Fruit fly (Drosophila melanogaster) whole organism, embryonic: Measurements from ENCODE around the gene peb.

Experiments
- CG10147 ChIP-seq: fragments of 200-800 bp; sonication (Bioruptor generic); optimal IDR thresholded peaks from 2 replicates; lab custom pipeline; 2019; ENCODE audit warnings: missing biosample characterization, mild to moderate bottlenecking, missing genetic modification characterization, moderate library complexity
- CG11504 ChIP-seq: fragments of 200-800 bp; sonication (Bioruptor generic); optimal IDR thresholded peaks from 3 replicates; lab custom pipeline; 2019; ENCODE audit warnings: missing biosample characterization, mild to moderate bottlenecking, missing genetic modification characterization, moderate library complexity
- CG12391 ChIP-seq: fragments of 200-800 bp; sonication (Bioruptor generic); optimal IDR thresholded peaks from 3 replicates; lab custom pipeline; 2018; ENCODE audit warnings: missing biosample characterization, mild to moderate bottlenecking, missing genetic modification characterization, moderate library complexity
- CG13624 ChIP-seq: fragments of 200-800 bp; sonication (Bioruptor generic); optimal IDR thresholded peaks from 2 replicates; lab custom pipeline; 2016; ENCODE audit warnings: missing biosample characterization, missing genetic modification characterization
- CG13775 ChIP-seq: fragments of 200-800 bp; sonication (Bioruptor generic); optimal IDR thresholded peaks from 3 replicates; lab custom pipeline; 2017; ENCODE audit warnings: missing biosample characterization, mild to moderate bottlenecking, missing genetic modification characterization
- CG17361 ChIP-seq: fragments of 200-800 bp; sonication (Bioruptor generic); IDR thresholded peaks from 3 replicates; pipeline ENCODE4 v1.3.6; 2022; ENCODE audit warnings: missing biosample characterization, missing genetic modification characterization
- CG17385 ChIP-seq: fragments of 200-800 bp; sonication (Bioruptor generic); optimal IDR thresholded peaks from 3 replicates; lab custom pipeline; 2018; ENCODE audit warnings: missing biosample characterization, mild to moderate bottlenecking, missing genetic modification characterization
- CG2129 ChIP-seq: fragments of 200-800 bp; sonication (Bioruptor generic); IDR thresholded peaks from 2 replicates; pipeline ENCODE4 v1.3.6; 2022; ENCODE audit warnings: missing biosample characterization, missing genetic modification characterization; ENCODE audit not compliant: partially characterized antibody
- CG2202 ChIP-seq: fragments of 200-800 bp; sonication (Bioruptor generic); optimal IDR thresholded peaks from 2 replicates; lab custom pipeline; 2018; ENCODE audit warnings: missing biosample characterization, mild to moderate bottlenecking, missing genetic modification characterization
- CG30431 ChIP-seq: fragments of 200-800 bp; sonication (Bioruptor generic); optimal IDR thresholded peaks from 2 replicates; lab custom pipeline; 2017; ENCODE audit warnings: missing biosample characterization, missing genetic modification characterization
- CG31441 ChIP-seq: fragments of 200-800 bp; sonication (Bioruptor generic); IDR thresholded peaks from 2 replicates; pipeline ENCODE4 v1.3.6; 2022; ENCODE audit warnings: missing biosample characterization, missing genetic modification characterization
- CG3163 ChIP-seq: fragments of 200-800 bp; sonication (Bioruptor generic); optimal IDR thresholded peaks from 3 replicates; lab custom pipeline; 2016; ENCODE audit warnings: missing biosample characterization, missing genetic modification characterization
- CG3281 ChIP-seq: fragments of 200-800 bp; sonication (Bioruptor generic); optimal IDR thresholded peaks from 3 replicates; lab custom pipeline; 2017; ENCODE audit warnings: missing biosample characterization, mild to moderate bottlenecking, missing genetic modification characterization
- CG33213 ChIP-seq: fragments of 200-800 bp; sonication (Bioruptor generic); optimal IDR thresholded peaks from 3 replicates; lab custom pipeline; 2016; ENCODE audit warnings: missing biosample characterization, missing genetic modification characterization
- CG3407 ChIP-seq: fragments of 200-800 bp; sonication (Bioruptor generic); optimal IDR thresholded peaks from 2 replicates; lab custom pipeline; 2018; ENCODE audit warnings: missing biosample characterization, mild to moderate bottlenecking, missing genetic modification characterization
- CG5180 ChIP-seq: fragments of 200-800 bp; sonication (Bioruptor generic); optimal IDR thresholded peaks from 3 replicates; lab custom pipeline; 2017; ENCODE audit warnings: missing biosample characterization, missing genetic modification characterization, mild to moderate bottlenecking, moderate library complexity, missing genetic modification reagents
- CG5953 ChIP-seq: fragments of 200-800 bp; sonication (Bioruptor generic); IDR thresholded peaks from 2 replicates; pipeline ENCODE4 v1.3.6; 2022; ENCODE audit warnings: missing biosample characterization, missing genetic modification characterization
- CG6654 ChIP-seq: fragments of 200-800 bp; sonication (Bioruptor generic); optimal IDR thresholded peaks from 2 replicates; lab custom pipeline; 2017; ENCODE audit warnings: missing biosample characterization, mild to moderate bottlenecking, missing genetic modification characterization
- CG7271 ChIP-seq: fragments of 200-800 bp; sonication (Bioruptor generic); optimal IDR thresholded peaks from 2 replicates; lab custom pipeline; 2018; ENCODE audit warnings: missing biosample characterization, mild to moderate bottlenecking, missing genetic modification characterization, moderate library complexity
- CG7928 ChIP-seq: fragments of 200-800 bp; sonication (Bioruptor generic); optimal IDR thresholded peaks from 2 replicates; lab custom pipeline; 2017; ENCODE audit warnings: missing biosample characterization, mild to moderate bottlenecking, missing genetic modification characterization
- CG8359 ChIP-seq: fragments of 200-800 bp; sonication (Bioruptor generic); optimal IDR thresholded peaks from 2 replicates; lab custom pipeline; 2017; ENCODE audit warnings: missing biosample characterization, mild to moderate bottlenecking, missing genetic modification characterization, borderline replicate concordance
- Dref ChIP-seq: fragments of 200-800 bp; sonication (Bioruptor generic); IDR thresholded peaks from 2 replicates; pipeline ENCODE4 v1.3.6; 2022; ENCODE audit warnings: missing biosample characterization, missing genetic modification characterization
- ERR ChIP-seq: fragments of 200-800 bp; sonication (Bioruptor generic); optimal IDR thresholded peaks from 2 replicates; lab custom pipeline; 2016; ENCODE audit warnings: missing biosample characterization, missing genetic modification characterization
- Eip74EF ChIP-seq, 2 experiments: fragments of 200-800 bp in 1 of 2; fragments of >200 bp in 1 of 2; sonication (Bioruptor generic) in 1 of 2; optimal IDR thresholded peaks; 2 replicates each; lab custom pipeline; 2017 to 2019; ENCODE audit warnings: missing biosample characterization in 2 of 2, missing genetic modification characterization in 2 of 2, mild to moderate bottlenecking in 1 of 2, moderate library complexity in 1 of 2
- Elba2 ChIP-seq: fragments of 200-800 bp; sonication (Bioruptor generic); optimal IDR thresholded peaks from 3 replicates; lab custom pipeline; 2016; ENCODE audit warnings: missing biosample characterization, missing genetic modification characterization
- HHEX ChIP-seq: fragments of 200-800 bp; sonication (Bioruptor generic); optimal IDR thresholded peaks from 3 replicates; lab custom pipeline; 2017; ENCODE audit warnings: missing biosample characterization, mild to moderate bottlenecking, missing genetic modification characterization, missing genetic modification reagents
- HLH3B ChIP-seq: fragments of 200-800 bp; sonication (Bioruptor generic); IDR thresholded peaks from 2 replicates; pipeline ENCODE4 v1.3.6; 2022; ENCODE audit warnings: missing biosample characterization, missing genetic modification characterization
- Hmx ChIP-seq: fragments of 200-800 bp; sonication (Bioruptor generic); optimal IDR thresholded peaks from 2 replicates; lab custom pipeline; 2016; ENCODE audit warnings: missing biosample characterization, missing genetic modification characterization
- Hr51 ChIP-seq, 2 experiments: fragments of 200-800 bp; sonication (Bioruptor generic); optimal IDR thresholded peaks; 2 replicates in 1 of 2; 3 replicates in 1 of 2; lab custom pipeline; 2016 to 2018; ENCODE audit warnings: missing biosample characterization in 2 of 2, missing genetic modification characterization in 2 of 2, mild to moderate bottlenecking in 1 of 2, moderate library complexity in 1 of 2
- Hsf ChIP-seq: fragments of 200-800 bp; sonication (Bioruptor generic); optimal IDR thresholded peaks from 3 replicates; lab custom pipeline; 2016; ENCODE audit warnings: missing biosample characterization, missing genetic modification characterization
- MTF-1 ChIP-seq: fragments of 200-800 bp; sonication (Bioruptor generic); optimal IDR thresholded peaks from 2 replicates; lab custom pipeline; 2018; ENCODE audit warnings: missing biosample characterization, mild to moderate bottlenecking, missing genetic modification characterization, borderline replicate concordance
- Myb ChIP-seq: fragments of 200-800 bp; sonication (Bioruptor generic); optimal IDR thresholded peaks from 2 replicates; lab custom pipeline; 2016; ENCODE audit warnings: missing biosample characterization, missing genetic modification characterization
- Rfx ChIP-seq: fragments of 200-800 bp; sonication (Bioruptor generic); IDR thresholded peaks from 2 replicates; pipeline ENCODE4 v1.3.6; 2022; ENCODE audit warnings: missing biosample characterization, missing genetic modification characterization
- Sox102F ChIP-seq: fragments of 200-800 bp; sonication (Bioruptor generic); optimal IDR thresholded peaks from 2 replicates; lab custom pipeline; 2018; ENCODE audit warnings: missing biosample characterization, mild to moderate bottlenecking, missing genetic modification characterization, moderate library complexity
- az2 ChIP-seq: fragments of 200-800 bp; sonication (Bioruptor generic); optimal IDR thresholded peaks from 3 replicates; lab custom pipeline; 2016; ENCODE audit warnings: missing biosample characterization, missing genetic modification characterization
- caup ChIP-seq: fragments of 200-800 bp; sonication (Bioruptor generic); optimal IDR thresholded peaks from 3 replicates; lab custom pipeline; 2017; ENCODE audit warnings: missing biosample characterization, mild to moderate bottlenecking, missing genetic modification characterization, moderate library complexity; ENCODE audit not compliant: severe bottlenecking
- corto ChIP-seq: fragments of 200-800 bp; sonication (Bioruptor generic); optimal IDR thresholded peaks from 2 replicates; lab custom pipeline; 2016; ENCODE audit warnings: missing biosample characterization, mild to moderate bottlenecking, missing genetic modification characterization, moderate library complexity
- crol ChIP-seq: fragments of 200-800 bp; sonication (Bioruptor generic); IDR thresholded peaks from 2 replicates; pipeline ENCODE4 v1.3.6; 2022; ENCODE audit warnings: missing biosample characterization, missing genetic modification characterization
- dan ChIP-seq: fragments of 200-800 bp; sonication (Bioruptor generic); IDR thresholded peaks from 2 replicates; pipeline ENCODE4 v1.3.6; 2022; ENCODE audit warnings: missing biosample characterization, missing genetic modification characterization
- grau ChIP-seq: fragments of 200-800 bp; optimal IDR thresholded peaks from 3 replicates; lab custom pipeline; 2019; ENCODE audit warnings: missing biosample characterization, mild to moderate bottlenecking, missing genetic modification characterization, moderate library complexity
- h ChIP-seq: fragments of >200 bp; optimal IDR thresholded peaks from 2 replicates; lab custom pipeline; 2017
- her ChIP-seq: fragments of 200-800 bp; sonication (Bioruptor generic); optimal IDR thresholded peaks from 2 replicates; lab custom pipeline; 2016; ENCODE audit warnings: missing biosample characterization, missing genetic modification characterization
- ssp ChIP-seq: fragments of 200-800 bp; sonication (Bioruptor generic); IDR thresholded peaks from 2 replicates; pipeline ENCODE4 v1.3.6; 2022; ENCODE audit warnings: missing biosample characterization, missing genetic modification characterization
- sug ChIP-seq: fragments of 200-800 bp; optimal IDR thresholded peaks from 2 replicates; lab custom pipeline; 2019; ENCODE audit warnings: missing biosample characterization, mild to moderate bottlenecking, missing genetic modification characterization, moderate library complexity
- tin ChIP-seq: fragments of 200-800 bp; sonication (Bioruptor generic); optimal IDR thresholded peaks from 3 replicates; lab custom pipeline; 2016; ENCODE audit warnings: missing biosample characterization, missing genetic modification characterization
- toy ChIP-seq: fragments of 200-800 bp; sonication (Bioruptor generic); IDR thresholded peaks from 2 replicates; pipeline ENCODE4 v1.3.6; 2022; ENCODE audit warnings: missing biosample characterization, missing genetic modification characterization
- vfl ChIP-seq: fragments of 200-800 bp; sonication (Bioruptor generic); optimal IDR thresholded peaks from 2 replicates; lab custom pipeline; 2016; ENCODE audit warnings: missing biosample characterization, missing genetic modification characterization
- yki ChIP-seq: fragments of >200 bp; optimal IDR thresholded peaks from 3 replicates; lab custom pipeline; 2018
- zfh1 ChIP-seq: fragments of 200-800 bp; sonication (Bioruptor generic); IDR thresholded peaks from 3 replicates; pipeline ENCODE4 v1.3.6; 2022; ENCODE audit warnings: missing biosample characterization, missing genetic modification characterization

Gene peb

DNA sequence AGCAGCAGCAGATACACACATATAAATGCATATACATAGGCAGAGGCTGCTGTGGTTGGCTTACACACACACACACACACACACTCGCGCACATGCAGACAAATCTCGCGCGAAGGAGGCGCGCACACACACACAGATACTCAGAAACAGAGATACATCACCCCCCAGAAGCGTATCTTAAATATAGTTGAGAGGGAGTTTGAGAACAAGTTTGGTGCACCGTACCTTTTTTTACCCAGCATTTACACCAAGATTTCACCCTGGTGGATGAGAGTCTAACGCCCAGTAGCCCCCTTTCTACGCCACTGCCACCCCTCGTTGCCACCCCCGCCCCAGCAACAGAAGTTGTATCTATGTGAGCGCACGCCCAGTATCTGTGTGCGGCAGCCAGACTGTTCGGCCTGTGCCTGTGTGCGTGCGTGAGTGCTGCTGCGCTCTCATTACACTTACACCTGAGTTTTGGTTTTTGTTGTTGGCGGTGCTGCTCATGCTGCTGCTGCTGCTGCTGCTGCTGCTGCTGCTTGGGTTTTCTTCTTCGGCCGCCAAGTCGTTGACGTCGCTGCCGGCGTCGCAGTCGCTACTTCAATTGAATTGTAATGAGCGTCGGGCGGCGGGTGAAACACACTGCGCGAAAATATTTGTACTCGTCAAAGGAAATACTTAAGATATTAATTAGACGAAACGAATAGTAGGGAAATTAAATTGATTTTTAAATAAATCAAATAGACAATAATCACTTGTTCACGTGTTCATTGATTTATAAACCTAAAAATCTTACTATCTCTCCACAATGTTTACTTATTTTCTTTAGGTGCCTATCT is 27.2 kb upstream of the peb start (continued):
- TF ChIP-seq CG30431 (GFP tag; lab: Kevin White, UChicago) (peak; percentile 92), corto (no peak), her (peak; percentile 48), Eip74EF (GFP tag; optimal IDR thresholded peaks at IDR 0.05; lab: Kevin White, UChicago) (no peak), CG7271 (tag; lab: Kevin White, UChicago) (peak; percentile 19), Dref (no peak), CG17361 (GFP tag; lab: Robert Waterston, UW) (peak; percentile 77), CG3407 (GFP tag; lab: Kevin White, UChicago) (peak; percentile 67), CG3281 (GFP tag; lab: Kevin White, UChicago) (peak; percentile 49), CG10147 (peak; percentile 51), CG8359 (no peak), Elba2 (GFP tag; lab: Kevin White, UChicago) (peak; percentile 25), Myb (GFP tag; lab: Kevin White, UChicago) (no peak), HHEX (GFP tag; lab: Kevin White, UChicago) (peak; percentile 78), yki (no peak), CG6654 (GFP tag; lab: Kevin White, UChicago) (peak; percentile 68), sug (tag; lab: Kevin White, UChicago) (peak; percentile 28), Hsf (peak; percentile 50), CG11504 (tag; lab: Kevin White, UChicago) (peak; percentile 78), ssp (GFP tag; lab: Robert Waterston, UW) (peak; percentile 83), CG2202 (tag; lab: Kevin White, UChicago) (peak; percentile 50), CG17385 (peak; percentile 68), CG13624 (no peak), toy (GFP tag; lab: Robert Waterston, UW) (peak; percentile 56; the same call in 1 of the 2 replicates), CG5180 (GFP tag; lab: Kevin White, UChicago) (peak; percentile 55), Sox102F (GFP tag; lab: Kevin White, UChicago) (peak; percentile 77), CG33213 (no peak), crol (GFP tag; lab: Robert Waterston, UW) (peak; percentile 88), MTF-1 (GFP tag; lab: Kevin White, UChicago) (peak; percentile 59), CG7928 (GFP tag; lab: Kevin White, UChicago) (no peak), CG3163 (GFP tag; lab: Kevin White, UChicago) (no peak), dan (GFP tag; lab: Robert Waterston, UW) (peak; percentile 92), Hr51 (GFP tag; optimal IDR thresholded peaks at IDR 0.05; lab: Kevin White, UChicago) (peak in 1 of 2 experiments; percentile 64), Hmx (GFP tag; lab: Kevin White, UChicago) (no peak), Rfx (GFP tag; lab: Robert Waterston, UW) (peak; percentile 93), grau (tag; lab: Kevin White, UChicago) (peak; percentile 74), zfh1 (peak; percentile 97), caup (GFP tag; lab: Kevin White, UChicago) (peak; percentile 78), CG12391 (tag; lab: Kevin White, UChicago) (peak; percentile 78), ERR (GFP tag; lab: Kevin White, UChicago) (peak; percentile 21), vfl (GFP tag; lab: Kevin White, UChicago) (peak; percentile 5), CG2129 (GFP tag; lab: Robert Waterston, UW) (no peak), CG5953 (GFP tag; lab: Robert Waterston, UW) (peak; percentile 88), az2 (GFP tag; lab: Kevin White, UChicago) (peak; percentile 81), HLH3B (GFP tag; lab: Robert Waterston, UW) (peak; percentile 91), CG13775 (GFP tag; lab: Kevin White, UChicago) (peak; percentile 74), tin (GFP tag; lab: Kevin White, UChicago) (peak; percentile 79), h (no peak), CG31441 (GFP tag; lab: Robert Waterston, UW) (peak; percentile 60)
